Worm (Caenorhabditis elegans) whole organism, L2 larva: Measurements from ENCODE around the gene pcf-11.

Source experiments
- elt-3 ChIP-seq: sonication (generic microtip); optimal IDR thresholded peaks from 2 replicates; lab custom pipeline; 2017; ENCODE audit warnings: missing biosample characterization, missing genetic modification characterization
- nhr-11 ChIP-seq: fragments of 150-350 bp; optimal IDR thresholded peaks from 2 replicates; lab custom pipeline; 2014; ENCODE audit warnings: missing biosample characterization, missing genetic modification characterization
- nhr-12 ChIP-seq: fragments of 150-350 bp; optimal IDR thresholded peaks from 2 replicates; lab custom pipeline; 2014; ENCODE audit warnings: missing biosample characterization, missing genetic modification characterization

ce11 chrIII:4987666-4988065, 37.0 kb upstream of the pcf-11 start:
- TF ChIP-seq nhr-12 (no peak), nhr-11 (no peak), elt-3 (no peak)
